Worm (Caenorhabditis elegans) whole organism, early embryonic: ENCODE measurements around the gene polh-1.

Experiments used
- B0310.2 ChIP-seq: sonication (generic microtip); optimal IDR thresholded peaks from 2 replicates; lab custom pipeline; 2016; ENCODE audit warnings: mild to moderate bottlenecking, missing genetic modification characterization, missing compliant biosample characterization
- F13C5.2 ChIP-seq: sonication (generic microtip); optimal IDR thresholded peaks from 2 replicates; lab custom pipeline; 2017; ENCODE audit warnings: mild to moderate bottlenecking, missing genetic modification characterization, inconsistent platforms, missing compliant biosample characterization
- aly-1 ChIP-seq: sonication (generic microtip); optimal IDR thresholded peaks from 2 replicates; lab custom pipeline; 2016; ENCODE audit warnings: missing genetic modification characterization, missing compliant biosample characterization
- ama-1 ChIP-seq: fragments of 150-350 bp; optimal IDR thresholded peaks from 2 replicates; lab custom pipeline; 2014
- ceh-13 ChIP-seq: fragments of 200-800 bp; sonication (Bioruptor generic); optimal IDR thresholded peaks from 2 replicates; lab custom pipeline; 2018; ENCODE audit warnings: mild to moderate bottlenecking, missing genetic modification characterization, missing compliant biosample characterization
- ceh-36 ChIP-seq: sonication (generic microtip); optimal IDR thresholded peaks from 2 replicates; lab custom pipeline; 2016; ENCODE audit warnings: missing genetic modification characterization, inconsistent platforms, missing compliant biosample characterization
- ets-7 ChIP-seq: sonication (generic microtip); optimal IDR thresholded peaks from 2 replicates; lab custom pipeline; 2016; ENCODE audit warnings: missing genotype, missing genetic modification characterization, missing compliant biosample characterization
- flt-1 ChIP-seq: fragments of 200-800 bp; sonication (Bioruptor generic); IDR thresholded peaks from 2 replicates; pipeline ENCODE4 v1.3.6; 2022; ENCODE audit warnings: missing genetic modification characterization, missing compliant biosample characterization
- hmbx-1 ChIP-seq: sonication (generic microtip); optimal IDR thresholded peaks from 2 replicates; lab custom pipeline; 2016; ENCODE audit warnings: mild to moderate bottlenecking, missing genetic modification characterization, missing compliant biosample characterization
- hmg-4 ChIP-seq: fragments of 200-800 bp; sonication (Bioruptor generic); optimal IDR thresholded peaks from 2 replicates; lab custom pipeline; 2018; ENCODE audit warnings: mild to moderate bottlenecking, missing genetic modification characterization, missing compliant biosample characterization
- hnd-1 ChIP-seq: sonication (generic microtip); optimal IDR thresholded peaks from 2 replicates; lab custom pipeline; 2016; ENCODE audit warnings: missing genetic modification characterization, missing compliant biosample characterization
- pes-1 ChIP-seq: fragments of 200-800 bp; sonication (Bioruptor generic); IDR thresholded peaks from 2 replicates; pipeline ENCODE4 v1.3.6; 2022; ENCODE audit warnings: missing genetic modification reagents, missing genetic modification characterization, missing compliant biosample characterization
- scrt-1 ChIP-seq: fragments of 200-800 bp; sonication (Bioruptor generic); IDR thresholded peaks from 2 replicates; pipeline ENCODE4 v1.3.6; 2022; ENCODE audit warnings: missing genetic modification characterization, missing compliant biosample characterization
- sea-1 ChIP-seq: fragments of 200-800 bp; sonication (Bioruptor generic); conservative IDR thresholded peaks from 2 replicates; pipeline ENCODE4 v1.3.6; 2022; ENCODE audit warnings: missing genetic modification characterization, missing compliant biosample characterization
- tbx-11 ChIP-seq: fragments of 200-800 bp; sonication (Bioruptor generic); IDR thresholded peaks from 2 replicates; pipeline ENCODE4 v1.3.6; 2022; ENCODE audit warnings: missing genetic modification characterization, missing compliant biosample characterization
- tbx-37 ChIP-seq: fragments of 200-800 bp; sonication (Bioruptor generic); conservative IDR thresholded peaks from 2 replicates; pipeline ENCODE4 v1.3.6; 2022; ENCODE audit warnings: missing genetic modification reagents, missing genetic modification characterization, missing compliant biosample characterization
- tra-4 ChIP-seq: sonication (generic microtip); optimal IDR thresholded peaks from 2 replicates; lab custom pipeline; 2017; ENCODE audit warnings: missing genetic modification characterization, missing compliant biosample characterization

polh-1 gene

ce11 chrIII:1976642-1977041, 26.6 kb upstream of the polh-1 start, which contains the start of gene R155.3:
R155.3 (minus strand) TSS chrIII:1976742.
- TF ChIP-seq sea-1, result no peak
- TF ChIP-seq hmg-4 (GFP tag; lab: Kevin White, UChicago), result no peak
- TF ChIP-seq aly-1 (tag; lab: Kevin White, UChicago), result no peak
- TF ChIP-seq scrt-1 (GFP tag; lab: Robert Waterston, UW), result no peak
- TF ChIP-seq hmbx-1 (tag; lab: Kevin White, UChicago), result no peak
- TF ChIP-seq tbx-11 (GFP tag; lab: Robert Waterston, UW), result no peak
- no peak for TF ChIP-seq hnd-1 (tag; lab: Kevin White, UChicago)
- no peak for TF ChIP-seq pes-1
- TF ChIP-seq tra-4 (tag; lab: Kevin White, UChicago), result no peak
- no peak for TF ChIP-seq ceh-36 (tag; lab: Kevin White, UChicago)
- TF ChIP-seq flt-1 (GFP tag; lab: Robert Waterston, UW), result no peak
- TF ChIP-seq tbx-37 (GFP tag; lab: Robert Waterston, UW), result no peak
- no peak for TF ChIP-seq ceh-13 (GFP tag; lab: Kevin White, UChicago)
- no peak for TF ChIP-seq ets-7 (tag; lab: Kevin White, UChicago)
- TF ChIP-seq B0310.2 (tag; lab: Kevin White, UChicago), result no peak
- no peak for TF ChIP-seq ama-1 (lab: Kevin White, UChicago)
- TF ChIP-seq F13C5.2 (tag; lab: Kevin White, UChicago), result no peak

- TF ChIP-seq tbx-11 (GFP tag; lab: Robert Waterston, UW), result no peak
- no peak for TF ChIP-seq scrt-1 (GFP tag; lab: Robert Waterston, UW)
- TF ChIP-seq F13C5.2 (tag; lab: Kevin White, UChicago), result no peak
- TF ChIP-seq ceh-36 (tag; lab: Kevin White, UChicago), result no peak
- TF ChIP-seq flt-1 (GFP tag; lab: Robert Waterston, UW), result no peak
- TF ChIP-seq ets-7 (tag; lab: Kevin White, UChicago), result no peak
- no peak for TF ChIP-seq pes-1
- TF ChIP-seq ceh-13 (GFP tag; lab: Kevin White, UChicago), result no peak
- no peak for TF ChIP-seq sea-1
- TF ChIP-seq tra-4 (tag; lab: Kevin White, UChicago), result no peak
- no peak for TF ChIP-seq tbx-37 (GFP tag; lab: Robert Waterston, UW)
- no peak for TF ChIP-seq hmbx-1 (tag; lab: Kevin White, UChicago)
- TF ChIP-seq ama-1 (lab: Kevin White, UChicago), result no peak
Observed at ce11 chrIII:1975992-1976391, 25.9 kb upstream of the polh-1 start.

- no peak for TF ChIP-seq tra-4 (tag; lab: Kevin White, UChicago)
- TF ChIP-seq flt-1 (GFP tag; lab: Robert Waterston, UW), result no peak
- no peak for TF ChIP-seq hmg-4 (GFP tag; lab: Kevin White, UChicago)
- no peak for TF ChIP-seq ama-1 (lab: Kevin White, UChicago)
- no peak for TF ChIP-seq hnd-1 (tag; lab: Kevin White, UChicago)
- TF ChIP-seq ceh-13 (GFP tag; lab: Kevin White, UChicago), result no peak
- TF ChIP-seq hmbx-1 (tag; lab: Kevin White, UChicago), result no peak
- no peak for TF ChIP-seq tbx-11 (GFP tag; lab: Robert Waterston, UW)
- no peak for TF ChIP-seq aly-1 (tag; lab: Kevin White, UChicago)
- TF ChIP-seq F13C5.2 (tag; lab: Kevin White, UChicago), result no peak
- no peak for TF ChIP-seq sea-1
- TF ChIP-seq tbx-37 (GFP tag; lab: Robert Waterston, UW), result no peak
- TF ChIP-seq ceh-36 (tag; lab: Kevin White, UChicago), result no peak
- no peak for TF ChIP-seq pes-1
- TF ChIP-seq scrt-1 (GFP tag; lab: Robert Waterston, UW), result no peak
- TF ChIP-seq B0310.2 (tag; lab: Kevin White, UChicago), result no peak
- TF ChIP-seq ets-7 (tag; lab: Kevin White, UChicago), result no peak
Observed at ce11 chrIII:1970433-1970832, 20.4 kb upstream of the polh-1 start, which contains the start of gene R155.5. R155.5 (minus strand) TSS chrIII:1970533.

- TF ChIP-seq flt-1 (GFP tag; lab: Robert Waterston, UW) (no peak), ama-1 (lab: Kevin White, UChicago) (no peak), aly-1 (tag; lab: Kevin White, UChicago) (no peak), tbx-11 (GFP tag; lab: Robert Waterston, UW) (no peak), sea-1 (no peak), F13C5.2 (tag; lab: Kevin White, UChicago) (no peak)
Observed at ce11 chrIII:1969802-1970201, 19.7 kb upstream of the polh-1 start, which contains the start of gene moa-1. moa-1 (minus strand) TSS chrIII:1969902.

- TF ChIP-seq hmbx-1 (tag; lab: Kevin White, UChicago) (no peak), flt-1 (GFP tag; lab: Robert Waterston, UW) (no peak), hmg-4 (GFP tag; lab: Kevin White, UChicago) (no peak), ets-7 (tag; lab: Kevin White, UChicago) (no peak), sea-1 (no peak), aly-1 (tag; lab: Kevin White, UChicago) (no peak), scrt-1 (GFP tag; lab: Robert Waterston, UW) (no peak), tbx-37 (GFP tag; lab: Robert Waterston, UW) (no peak), ama-1 (lab: Kevin White, UChicago) (no peak), hnd-1 (tag; lab: Kevin White, UChicago) (no peak), pes-1 (no peak), B0310.2 (tag; lab: Kevin White, UChicago) (no peak), tra-4 (tag; lab: Kevin White, UChicago) (no peak), ceh-13 (GFP tag; lab: Kevin White, UChicago) (no peak), ceh-36 (tag; lab: Kevin White, UChicago) (no peak), tbx-11 (GFP tag; lab: Robert Waterston, UW) (no peak), F13C5.2 (tag; lab: Kevin White, UChicago) (no peak)
Observed at ce11 chrIII:1963128-1963527, 13.1 kb upstream of the polh-1 start.

- TF ChIP-seq ama-1 (lab: Kevin White, UChicago) (no peak), hnd-1 (tag; lab: Kevin White, UChicago) (no peak), ceh-36 (tag; lab: Kevin White, UChicago) (no peak), ets-7 (tag; lab: Kevin White, UChicago) (no peak), tra-4 (tag; lab: Kevin White, UChicago) (no peak), F13C5.2 (tag; lab: Kevin White, UChicago) (no peak), flt-1 (GFP tag; lab: Robert Waterston, UW) (no peak), B0310.2 (tag; lab: Kevin White, UChicago) (no peak), ceh-13 (GFP tag; lab: Kevin White, UChicago) (no peak), pes-1 (no peak), hmg-4 (GFP tag; lab: Kevin White, UChicago) (no peak), scrt-1 (GFP tag; lab: Robert Waterston, UW) (no peak), tbx-11 (GFP tag; lab: Robert Waterston, UW) (no peak), aly-1 (tag; lab: Kevin White, UChicago) (no peak), sea-1 (no peak), hmbx-1 (tag; lab: Kevin White, UChicago) (no peak), tbx-37 (GFP tag; lab: Robert Waterston, UW) (no peak)
Observed at ce11 chrIII:1962552-1962951, 12.5 kb upstream of the polh-1 start.
